Worm (Caenorhabditis elegans) whole organism, young adult: ENCODE data around the gene srw-118.

Experiments
- B0261.1 ChIP-seq: sonication (generic microtip); optimal IDR thresholded peaks from 2 replicates; lab custom pipeline; 2016; ENCODE audit warnings: mild to moderate bottlenecking, missing genetic modification characterization, moderate library complexity, missing compliant biosample characterization
- C17E4.6 ChIP-seq: fragments of 200-800 bp; sonication (Bioruptor generic); IDR thresholded peaks from 2 replicates; pipeline ENCODE4 v1.3.6; 2022; ENCODE audit warnings: missing genetic modification reagents, missing genetic modification characterization, missing compliant biosample characterization
- F22D6.2 ChIP-seq: sonication (generic microtip); optimal IDR thresholded peaks from 2 replicates; lab custom pipeline; 2016; ENCODE audit warnings: mild to moderate bottlenecking, missing genetic modification characterization, missing compliant biosample characterization
- F52B5.7 ChIP-seq: sonication (generic microtip); optimal IDR thresholded peaks from 2 replicates; lab custom pipeline; 2016; ENCODE audit warnings: mild to moderate bottlenecking, missing genetic modification characterization, missing compliant biosample characterization
- F57A8.1 ChIP-seq: fragments of 200-800 bp; sonication (Bioruptor generic); optimal IDR thresholded peaks from 2 replicates; lab custom pipeline; 2018; ENCODE audit warnings: mild to moderate bottlenecking, missing genetic modification characterization, moderate library complexity, missing compliant biosample characterization
- T07F8.4 ChIP-seq: sonication (generic microtip); optimal IDR thresholded peaks from 2 replicates; lab custom pipeline; 2016; ENCODE audit warnings: mild to moderate bottlenecking, missing genetic modification characterization, moderate library complexity, missing compliant biosample characterization
- T26A5.8 ChIP-seq: sonication (generic microtip); optimal IDR thresholded peaks from 2 replicates; lab custom pipeline; 2016; ENCODE audit warnings: missing genetic modification characterization, missing compliant biosample characterization
- Y53F4B.3 ChIP-seq: fragments of 200-800 bp; sonication (Bioruptor generic); IDR thresholded peaks from 2 replicates; pipeline ENCODE4 v1.3.6; 2022; ENCODE audit warnings: missing genetic modification reagents, missing genetic modification characterization, missing compliant biosample characterization
- Y67H2A.10 ChIP-seq: fragments of 200-800 bp; sonication (Bioruptor generic); conservative IDR thresholded peaks from 2 replicates; pipeline ENCODE4 v1.3.6; 2022; ENCODE audit warnings: missing genetic modification reagents, missing genetic modification characterization, missing compliant biosample characterization
- aptf-3 ChIP-seq: fragments of 200-800 bp; sonication (Bioruptor generic); IDR thresholded peaks from 2 replicates; pipeline ENCODE4 v1.3.6; 2022; ENCODE audit warnings: missing genetic modification characterization, missing compliant biosample characterization
- bed-2 ChIP-seq: fragments of 200-800 bp; sonication (Bioruptor generic); IDR thresholded peaks from 2 replicates; pipeline ENCODE4 v1.3.6; 2022; ENCODE audit warnings: missing genetic modification reagents, missing genetic modification characterization, missing compliant biosample characterization
- cebp-2 ChIP-seq: fragments of 200-800 bp; sonication (Bioruptor generic); IDR thresholded peaks from 2 replicates; pipeline ENCODE4 v1.3.6; 2022; ENCODE audit warnings: missing genetic modification characterization, missing compliant biosample characterization
- ceh-27 ChIP-seq: fragments of 200-800 bp; sonication (Bioruptor generic); optimal IDR thresholded peaks from 2 replicates; lab custom pipeline; 2018; ENCODE audit warnings: mild to moderate bottlenecking, missing genetic modification characterization, moderate library complexity, missing compliant biosample characterization
- ceh-58 ChIP-seq: fragments of 200-800 bp; sonication (Bioruptor generic); IDR thresholded peaks from 2 replicates; pipeline ENCODE4 v1.3.6; 2022; ENCODE audit warnings: missing genetic modification characterization, missing compliant biosample characterization
- chd-7 ChIP-seq: sonication (generic microtip); optimal IDR thresholded peaks from 2 replicates; lab custom pipeline; 2016; ENCODE audit warnings: mild to moderate bottlenecking, missing genetic modification characterization, moderate library complexity, missing compliant biosample characterization
- dpff-1 ChIP-seq: sonication (generic microtip); optimal IDR thresholded peaks from 2 replicates; lab custom pipeline; 2017; ENCODE audit warnings: mild to moderate bottlenecking, missing genetic modification characterization, missing compliant biosample characterization
- dpl-1 ChIP-seq: fragments of 150-350 bp; optimal IDR thresholded peaks from 2 replicates; lab custom pipeline; 2014; ENCODE audit warnings: missing biosample characterization, missing genetic modification reagents, missing genetic modification characterization
- efl-1 ChIP-seq: fragments of 150-350 bp; optimal IDR thresholded peaks from 2 replicates; lab custom pipeline; 2014; ENCODE audit warnings: missing biosample characterization, missing genetic modification reagents, missing genetic modification characterization
- ekl-4 ChIP-seq: fragments of 200-800 bp; sonication (Bioruptor generic); IDR thresholded peaks from 2 replicates; pipeline ENCODE4 v1.3.6; 2022; ENCODE audit warnings: missing genetic modification reagents, missing genetic modification characterization, missing compliant biosample characterization
- him-1 ChIP-seq: sonication (generic microtip); optimal IDR thresholded peaks from 2 replicates; lab custom pipeline; 2016; ENCODE audit warnings: missing genotype, missing genetic modification reagents, missing genetic modification characterization, missing compliant biosample characterization
- let-526 ChIP-seq: fragments of 200-800 bp; sonication (Bioruptor generic); IDR thresholded peaks from 2 replicates; pipeline ENCODE4 v1.3.6; 2022; ENCODE audit warnings: missing genetic modification reagents, missing genetic modification characterization, missing compliant biosample characterization
- lin-26 ChIP-seq: fragments of 200-800 bp; sonication (Bioruptor generic); IDR thresholded peaks from 2 replicates; pipeline ENCODE4 v1.3.6; 2022; ENCODE audit warnings: missing genetic modification reagents, missing genetic modification characterization, missing compliant biosample characterization
- lin-54 ChIP-seq: fragments of 200-800 bp; sonication (Bioruptor generic); optimal IDR thresholded peaks from 2 replicates; lab custom pipeline; 2018; ENCODE audit warnings: mild to moderate bottlenecking, missing genetic modification characterization, missing compliant biosample characterization
- lir-1 ChIP-seq: fragments of 200-800 bp; sonication (Bioruptor generic); conservative IDR thresholded peaks from 2 replicates; pipeline ENCODE4 v1.3.6; 2022; ENCODE audit warnings: missing genetic modification reagents, missing genetic modification characterization, missing compliant biosample characterization
- madf-3 ChIP-seq: fragments of 200-800 bp; sonication (Bioruptor generic); IDR thresholded peaks from 2 replicates; pipeline ENCODE4 v1.3.6; 2022; ENCODE audit warnings: missing genetic modification reagents, missing genetic modification characterization, missing compliant biosample characterization
- nhr-179 ChIP-seq: sonication (generic microtip); optimal IDR thresholded peaks from 2 replicates; lab custom pipeline; 2016; ENCODE audit warnings: mild to moderate bottlenecking, missing genetic modification characterization, missing compliant biosample characterization
- nhr-80 ChIP-seq: sonication (generic microtip); optimal IDR thresholded peaks from 2 replicates; lab custom pipeline; 2016; ENCODE audit warnings: missing genetic modification characterization, missing compliant biosample characterization
- nhr-90 ChIP-seq: sonication (generic microtip); optimal IDR thresholded peaks from 2 replicates; lab custom pipeline; 2016; ENCODE audit warnings: missing genotype, mild to moderate bottlenecking, missing genetic modification characterization, missing compliant biosample characterization
- rec-8 ChIP-seq, 2 experiments: sonication (generic microtip); optimal IDR thresholded peaks; 2 replicates each; lab custom pipeline; 2016; ENCODE audit warnings: mild to moderate bottlenecking in 2 of 2, missing genetic modification characterization in 2 of 2, missing genetic modification reagents in 2 of 2, missing genotype in 2 of 2, missing biosample characterization in 1 of 2, missing compliant biosample characterization in 1 of 2, moderate library complexity in 1 of 2
- repo-1 ChIP-seq: sonication (generic microtip); optimal IDR thresholded peaks from 2 replicates; lab custom pipeline; 2017; ENCODE audit warnings: mild to moderate bottlenecking, missing genetic modification characterization, missing compliant biosample characterization
- rpc-1 ChIP-seq, 2 experiments: fragments of 150-350 bp in 1 of 2; sonication (generic microtip) in 1 of 2; optimal IDR thresholded peaks; 2 replicates each; lab custom pipeline; 2014 to 2018; ENCODE audit warnings: missing biosample characterization in 1 of 2, missing genetic modification characterization in 1 of 2, missing genetic modification reagents in 1 of 2, missing genotype in 1 of 2
- snpc-3.4 ChIP-seq: sonication (generic microtip); optimal IDR thresholded peaks from 2 replicates; lab custom pipeline; 2017; ENCODE audit warnings: missing genetic modification characterization, mild to moderate bottlenecking, missing compliant biosample characterization, antibody characterized with exemption, moderate library complexity, missing genotype, missing genetic modification reagents
- somi-1 ChIP-seq: fragments of 200-800 bp; sonication (Bioruptor generic); optimal IDR thresholded peaks from 2 replicates; lab custom pipeline; 2018; ENCODE audit warnings: mild to moderate bottlenecking, missing genetic modification characterization, missing compliant biosample characterization
- unc-62 ChIP-seq: fragments of 150-350 bp; optimal IDR thresholded peaks from 2 replicates; lab custom pipeline; 2014; ENCODE audit warnings: missing biosample characterization, missing genetic modification reagents, missing genetic modification characterization
- xnd-1 ChIP-seq: sonication (generic microtip); optimal IDR thresholded peaks from 2 replicates; lab custom pipeline; 2016; ENCODE audit warnings: missing genotype, missing genetic modification reagents, missing genetic modification characterization, missing compliant biosample characterization
- ztf-28 ChIP-seq: fragments of 200-800 bp; sonication (Bioruptor generic); IDR thresholded peaks from 2 replicates; pipeline ENCODE4 v1.3.6; 2022; ENCODE audit warnings: missing genetic modification reagents, missing genetic modification characterization, missing compliant biosample characterization

srw-118 gene

DNA sequence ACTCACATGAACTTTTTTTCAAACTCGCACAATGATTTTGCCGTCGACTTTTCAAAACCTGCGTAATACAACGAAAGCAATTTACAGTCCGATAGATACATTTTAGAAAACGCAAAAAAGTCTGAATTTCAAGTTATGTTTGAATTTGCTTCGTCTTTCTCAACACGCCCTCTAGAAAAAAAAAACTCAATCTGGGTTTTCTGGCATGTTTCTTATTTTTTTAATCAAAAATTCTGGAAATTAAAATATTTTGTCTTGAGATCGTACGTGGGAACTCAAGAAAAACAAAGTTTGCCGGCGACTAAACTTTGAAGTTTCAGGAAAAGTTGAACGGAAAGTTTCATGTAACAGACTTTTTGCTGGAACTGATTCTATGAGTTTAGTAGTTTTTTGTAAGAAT, 13.9 kb upstream of the srw-118 start, which contains the start of gene srw-115:
Gene srw-115, minus strand, starts transcription at position 101 of the 400 bp plus-strand sequence.
- TF ChIP-seq madf-3 (GFP tag; lab: Robert Waterston, UW) (no peak), cebp-2 (GFP tag; lab: Robert Waterston, UW) (no peak), chd-7 (tag; lab: Kevin White, UChicago) (no peak), F52B5.7 (no peak), dpff-1 (tag; lab: Kevin White, UChicago) (no peak), efl-1 (GFP tag; lab: Kevin White, UChicago) (no peak), T26A5.8 (tag; lab: Kevin White, UChicago) (no peak), lin-26 (GFP tag; lab: Robert Waterston, UW) (no peak), lin-54 (GFP tag; lab: Kevin White, UChicago) (no peak), T07F8.4 (tag; lab: Kevin White, UChicago) (no peak), F22D6.2 (no peak), Y67H2A.10 (GFP tag; lab: Robert Waterston, UW) (no peak), B0261.1 (tag; lab: Kevin White, UChicago) (no peak), lir-1 (GFP tag; lab: Robert Waterston, UW) (no peak), F57A8.1 (no peak), ztf-28 (no peak), aptf-3 (GFP tag; lab: Robert Waterston, UW) (no peak), rpc-1 (optimal IDR thresholded peaks at IDR 0.05; lab: Kevin White, UChicago) (no peak), rpc-1 (tag; optimal IDR thresholded peaks at IDR 0.05; lab: Kevin White, UChicago) (no peak), nhr-90 (tag; lab: Kevin White, UChicago) (no peak)

DNA sequence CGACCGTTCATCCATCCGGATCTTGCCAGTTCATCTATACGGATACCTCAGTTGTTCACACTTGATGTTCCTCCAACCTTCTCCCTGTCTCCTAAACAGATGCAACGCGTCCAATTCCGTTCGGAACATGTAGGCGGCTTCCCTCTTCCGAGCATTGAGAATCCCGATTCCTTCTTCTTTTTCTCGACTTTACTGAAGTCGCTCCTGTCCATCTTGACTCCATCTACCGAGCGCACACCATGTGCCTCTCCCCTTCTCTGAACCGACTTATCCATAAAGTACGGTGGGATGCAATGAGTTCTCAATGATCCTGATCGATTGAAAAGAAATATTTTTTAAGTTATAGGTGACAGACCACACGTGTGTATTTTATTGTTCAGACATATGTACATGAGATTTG, 12.2 kb upstream of the srw-118 start:
- TF ChIP-seq xnd-1 (tag; lab: Kevin White, UChicago) (no peak), somi-1 (no peak), ztf-28 (no peak), nhr-179 (tag; lab: Kevin White, UChicago) (no peak), unc-62 (GFP tag; lab: Kevin White, UChicago) (no peak)

DNA sequence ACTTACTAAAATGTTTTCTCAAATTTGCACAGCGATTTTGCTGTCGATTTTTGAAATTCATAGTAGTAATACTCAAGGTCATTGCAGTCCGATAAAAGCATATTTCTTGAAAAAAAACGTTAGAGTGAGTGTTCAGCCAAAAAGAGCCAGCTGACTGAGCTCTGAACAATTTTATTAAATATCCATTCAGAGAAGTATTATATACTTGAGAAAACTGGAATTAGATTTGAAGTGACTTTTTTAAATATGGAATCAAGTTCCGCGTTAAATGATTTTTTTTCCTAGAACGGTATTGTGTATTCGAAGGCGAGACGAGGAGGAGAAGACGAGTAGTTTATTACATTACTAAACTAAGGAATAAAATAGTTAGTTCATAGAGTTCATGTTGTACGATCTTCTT, 11.6 kb upstream of the srw-118 start, which contains the start of gene srw-121:
Gene srw-121, minus strand, starts transcription at position 101 of the 400 bp plus-strand sequence.
- TF ChIP-seq let-526 (GFP tag; lab: Robert Waterston, UW), result no peak
- no peak for TF ChIP-seq dpl-1
- TF ChIP-seq madf-3 (GFP tag; lab: Robert Waterston, UW), result no peak
- TF ChIP-seq nhr-80 (tag; lab: Kevin White, UChicago), result no peak
- TF ChIP-seq bed-2 (GFP tag; lab: Robert Waterston, UW), result no peak
- no peak for TF ChIP-seq Y53F4B.3
- no peak for TF ChIP-seq ekl-4
- TF ChIP-seq nhr-179 (tag; lab: Kevin White, UChicago), result no peak
- TF ChIP-seq ceh-58 (GFP tag; lab: Robert Waterston, UW), result no peak
- TF ChIP-seq him-1 (tag; lab: Kevin White, UChicago), result no peak
- TF ChIP-seq snpc-3.4 (tag; lab: Kevin White, UChicago), result no peak
- TF ChIP-seq rec-8 (tag; optimal IDR thresholded peaks at IDR 0.05; lab: Kevin White, UChicago), result no peak
- no peak for TF ChIP-seq xnd-1 (tag; lab: Kevin White, UChicago)
- TF ChIP-seq ceh-27 (GFP tag; lab: Kevin White, UChicago), result no peak
- no peak for TF ChIP-seq F52B5.7
- TF ChIP-seq repo-1 (tag; lab: Kevin White, UChicago), result no peak
- no peak for TF ChIP-seq C17E4.6
